Worm (Caenorhabditis elegans) whole organism, young adult: ENCODE measurements around the gene spig-5.

Source experiments
- F49E8.2 ChIP-seq: sonication (generic microtip); optimal IDR thresholded peaks from 3 replicates; lab custom pipeline; 2017; ENCODE audit warnings: missing genetic modification characterization, mild to moderate bottlenecking, missing compliant biosample characterization, antibody characterized with exemption, moderate library complexity; ENCODE audit not compliant: insufficient read depth
- K12H6.12 ChIP-seq: fragments of 200-800 bp; sonication (Bioruptor generic); optimal IDR thresholded peaks from 2 replicates; lab custom pipeline; 2018; ENCODE audit warnings: mild to moderate bottlenecking, missing genetic modification characterization, missing compliant biosample characterization
- cebp-2 ChIP-seq: fragments of 200-800 bp; sonication (Bioruptor generic); IDR thresholded peaks from 2 replicates; pipeline ENCODE4 v1.3.6; 2022; ENCODE audit warnings: missing genetic modification characterization, missing compliant biosample characterization
- egrh-3 ChIP-seq: fragments of 200-800 bp; sonication (Bioruptor generic); IDR thresholded peaks from 2 replicates; pipeline ENCODE4 v1.3.6; 2022; ENCODE audit warnings: missing genetic modification reagents, missing genetic modification characterization, missing compliant biosample characterization
- gei-17 ChIP-seq: fragments of 200-800 bp; sonication (Bioruptor generic); optimal IDR thresholded peaks from 2 replicates; lab custom pipeline; 2018; ENCODE audit warnings: mild to moderate bottlenecking, missing genetic modification characterization, missing compliant biosample characterization
- snpc-1.1 ChIP-seq: sonication (generic microtip); optimal IDR thresholded peaks from 2 replicates; lab custom pipeline; 2017; ENCODE audit warnings: missing genetic modification characterization, mild to moderate bottlenecking, missing compliant biosample characterization, antibody characterized with exemption, moderate library complexity, missing genotype, missing genetic modification reagents; ENCODE audit not compliant: insufficient read depth
- tbx-9 ChIP-seq: sonication (generic microtip); optimal IDR thresholded peaks from 2 replicates; lab custom pipeline; 2016; ENCODE audit warnings: borderline replicate concordance, missing genetic modification characterization, inconsistent platforms, missing compliant biosample characterization
- ztf-22 ChIP-seq: fragments of 200-800 bp; sonication (Bioruptor generic); optimal IDR thresholded peaks from 2 replicates; lab custom pipeline; 2018; ENCODE audit warnings: mild to moderate bottlenecking, missing genetic modification characterization, moderate library complexity, missing compliant biosample characterization

ce11 chrV:14296499-14296898 lies 11.8 kb upstream of the spig-5 start, which contains the start of gene F14D7.3:
- no peak for TF ChIP-seq egrh-3 (GFP tag; lab: Robert Waterston, UW)
- no peak for TF ChIP-seq ztf-22 (GFP tag; lab: Kevin White, UChicago)
- TF ChIP-seq gei-17 (GFP tag; lab: Kevin White, UChicago) = no peak
- TF ChIP-seq tbx-9 (tag; lab: Kevin White, UChicago) = no peak
- no peak for TF ChIP-seq F49E8.2 (tag; lab: Kevin White, UChicago)
- TF ChIP-seq K12H6.12 (tag; lab: Kevin White, UChicago) = no peak
- no peak for TF ChIP-seq snpc-1.1
- TF ChIP-seq cebp-2 = no peak
